Fruit fly (Drosophila melanogaster) whole organism, embryonic: ENCODE results near the gene trr.

Source experiments
- Atf-2 ChIP-seq: fragments of 200-800 bp; sonication (Bioruptor generic); optimal IDR thresholded peaks from 2 replicates; lab custom pipeline; 2016; ENCODE audit warnings: missing biosample characterization, missing genetic modification characterization
- Blimp-1 ChIP-seq: fragments of 200-800 bp; sonication (Bioruptor generic); optimal IDR thresholded peaks from 3 replicates; lab custom pipeline; 2018; ENCODE audit warnings: missing biosample characterization, missing genetic modification characterization, mild to moderate bottlenecking, moderate library complexity, missing genetic modification reagents
- CG11398 ChIP-seq: fragments of 200-800 bp; sonication (Bioruptor generic); optimal IDR thresholded peaks from 2 replicates; lab custom pipeline; 2016; ENCODE audit warnings: missing biosample characterization, missing genetic modification characterization
- CG12104 ChIP-seq: fragments of 200-800 bp; sonication (Bioruptor generic); optimal IDR thresholded peaks from 3 replicates; lab custom pipeline; 2016; ENCODE audit warnings: missing biosample characterization, missing genetic modification characterization
- CG13775 ChIP-seq: fragments of 200-800 bp; sonication (Bioruptor generic); optimal IDR thresholded peaks from 3 replicates; lab custom pipeline; 2017; ENCODE audit warnings: missing biosample characterization, mild to moderate bottlenecking, missing genetic modification characterization
- CG14710 ChIP-seq: fragments of 200-800 bp; sonication (Bioruptor generic); optimal IDR thresholded peaks from 3 replicates; lab custom pipeline; 2019; ENCODE audit warnings: missing biosample characterization, mild to moderate bottlenecking, missing genetic modification characterization, moderate library complexity
- CG16815 ChIP-seq: fragments of 200-800 bp; sonication (Bioruptor generic); optimal IDR thresholded peaks from 3 replicates; lab custom pipeline; 2017; ENCODE audit warnings: missing biosample characterization, mild to moderate bottlenecking, missing genetic modification characterization
- CG18476 ChIP-seq: fragments of 200-800 bp; sonication (Bioruptor generic); optimal IDR thresholded peaks from 2 replicates; lab custom pipeline; 2016; ENCODE audit warnings: missing biosample characterization, mild to moderate bottlenecking, missing genetic modification characterization
- CG2129 ChIP-seq: fragments of 200-800 bp; sonication (Bioruptor generic); IDR thresholded peaks from 2 replicates; pipeline ENCODE4 v1.3.6; 2022; ENCODE audit warnings: missing biosample characterization, missing genetic modification characterization; ENCODE audit not compliant: partially characterized antibody
- CG2678 ChIP-seq: fragments of 200-800 bp; sonication (Bioruptor generic); optimal IDR thresholded peaks from 3 replicates; lab custom pipeline; 2019; ENCODE audit warnings: missing biosample characterization, mild to moderate bottlenecking, missing genetic modification characterization, moderate library complexity
- CG31388 ChIP-seq: fragments of 200-800 bp; sonication (Bioruptor generic); optimal IDR thresholded peaks from 2 replicates; lab custom pipeline; 2016; ENCODE audit warnings: missing biosample characterization, missing genetic modification characterization
- CG3847 ChIP-seq: fragments of 200-800 bp; sonication (Bioruptor generic); IDR thresholded peaks from 2 replicates; pipeline ENCODE4 v1.3.6; 2022; ENCODE audit warnings: missing biosample characterization, missing genetic modification characterization
- CG42726 ChIP-seq: fragments of 200-800 bp; sonication (Bioruptor generic); IDR thresholded peaks from 2 replicates; pipeline ENCODE4 v1.3.6; 2022; ENCODE audit warnings: missing biosample characterization, missing genetic modification characterization; ENCODE audit not compliant: partially characterized antibody
- CG4617 ChIP-seq: fragments of 200-800 bp; sonication (Bioruptor generic); optimal IDR thresholded peaks from 3 replicates; lab custom pipeline; 2016; ENCODE audit warnings: missing biosample characterization, missing genetic modification characterization, borderline replicate concordance
- CG4730 ChIP-seq: fragments of 200-800 bp; sonication (Bioruptor generic); IDR thresholded peaks from 2 replicates; pipeline ENCODE4 v1.3.6; 2022; ENCODE audit warnings: missing biosample characterization, missing genetic modification characterization
- CG4820 ChIP-seq: fragments of 200-800 bp; sonication (Bioruptor generic); optimal IDR thresholded peaks from 3 replicates; lab custom pipeline; 2016; ENCODE audit warnings: missing biosample characterization, missing genetic modification characterization
- CG6791 ChIP-seq: fragments of 200-800 bp; sonication (Bioruptor generic); IDR thresholded peaks from 3 replicates; pipeline ENCODE4 v1.3.6; 2022; ENCODE audit warnings: missing biosample characterization, missing genetic modification characterization; ENCODE audit not compliant: partially characterized antibody
- CG8290 ChIP-seq, 3 experiments: fragments of 200-800 bp; sonication (Bioruptor generic); optimal IDR thresholded peaks; 2 replicates each; lab custom pipeline; 2016 to 2019; ENCODE audit warnings: missing biosample characterization in 3 of 3, missing genetic modification characterization in 3 of 3, mild to moderate bottlenecking in 2 of 3, moderate library complexity in 1 of 3
- CoRest ChIP-seq: fragments of 200-800 bp; sonication (Bioruptor generic); optimal IDR thresholded peaks from 3 replicates; lab custom pipeline; 2018; ENCODE audit warnings: missing biosample characterization, mild to moderate bottlenecking, missing genetic modification characterization, moderate library complexity
- D ChIP-seq, 2 experiments: fragments of 200-800 bp in 1 of 2; fragments of >200 bp in 1 of 2; sonication (Bioruptor generic) in 1 of 2; optimal IDR thresholded peaks; 2 replicates in 1 of 2; 3 replicates in 1 of 2; lab custom pipeline; 2017; ENCODE audit warnings: mild to moderate bottlenecking in 1 of 2, missing biosample characterization in 1 of 2, missing genetic modification characterization in 1 of 2, missing genetic modification reagents in 1 of 2
- Doc2 ChIP-seq: fragments of 200-800 bp; sonication (Bioruptor generic); IDR thresholded peaks from 2 replicates; pipeline ENCODE4 v1.3.6; 2022; ENCODE audit warnings: missing biosample characterization, missing genetic modification characterization
- Dp ChIP-seq: fragments of 200-800 bp; sonication (Bioruptor generic); optimal IDR thresholded peaks from 2 replicates; lab custom pipeline; 2018; ENCODE audit warnings: missing biosample characterization, mild to moderate bottlenecking, missing genetic modification characterization, moderate library complexity
- Elba2 ChIP-seq: fragments of 200-800 bp; sonication (Bioruptor generic); optimal IDR thresholded peaks from 3 replicates; lab custom pipeline; 2016; ENCODE audit warnings: missing biosample characterization, missing genetic modification characterization
- Ets65A ChIP-seq: fragments of 200-800 bp; sonication (Bioruptor generic); peaks from one replicate; lab custom pipeline; 2016; ENCODE audit warnings: missing biosample characterization, missing genetic modification characterization
- Gsc ChIP-seq: fragments of 200-800 bp; sonication (Bioruptor generic); IDR thresholded peaks from 2 replicates; pipeline ENCODE4 v1.3.6; 2022; ENCODE audit warnings: missing biosample characterization, missing genetic modification characterization
- H2.0 ChIP-seq: fragments of 200-800 bp; sonication (Bioruptor generic); IDR thresholded peaks from 2 replicates; pipeline ENCODE4 v1.3.6; 2022; ENCODE audit warnings: missing biosample characterization, missing genetic modification characterization
- HmgZ ChIP-seq: fragments of 200-800 bp; sonication (Bioruptor generic); optimal IDR thresholded peaks from 2 replicates; lab custom pipeline; 2018; ENCODE audit warnings: missing biosample characterization, mild to moderate bottlenecking, missing genetic modification characterization
- Six4 ChIP-seq: fragments of 200-800 bp; sonication (Bioruptor generic); optimal IDR thresholded peaks from 2 replicates; lab custom pipeline; 2016; ENCODE audit warnings: missing biosample characterization, missing genetic modification characterization
- Ssrp ChIP-seq: fragments of 200-800 bp; sonication (Bioruptor generic); optimal IDR thresholded peaks from 2 replicates; lab custom pipeline; 2018; ENCODE audit warnings: missing biosample characterization, mild to moderate bottlenecking, missing genetic modification characterization, moderate library complexity
- Tbp ChIP-seq: fragments of >200 bp; optimal IDR thresholded peaks from 2 replicates; lab custom pipeline; 2018; ENCODE audit warnings: missing biosample characterization, missing genetic modification characterization
- Vsx1 ChIP-seq: fragments of 200-800 bp; sonication (Bioruptor generic); optimal IDR thresholded peaks from 2 replicates; lab custom pipeline; 2017; ENCODE audit warnings: missing biosample characterization, mild to moderate bottlenecking, missing genetic modification characterization, missing genetic modification reagents
- ac ChIP-seq: fragments of 200-800 bp; sonication (Bioruptor generic); optimal IDR thresholded peaks from 3 replicates; lab custom pipeline; 2017; ENCODE audit warnings: missing biosample characterization, mild to moderate bottlenecking, missing genetic modification characterization
- aop ChIP-seq: fragments of 200-800 bp; sonication (Bioruptor generic); IDR thresholded peaks from 2 replicates; pipeline ENCODE4 v1.3.6; 2022; ENCODE audit warnings: missing biosample characterization, missing genetic modification characterization
- ash1 ChIP-seq: fragments of 200-800 bp; sonication (Bioruptor generic); optimal IDR thresholded peaks from 2 replicates; lab custom pipeline; 2018; ENCODE audit warnings: missing biosample characterization, mild to moderate bottlenecking, missing genetic modification characterization
- az2 ChIP-seq: fragments of 200-800 bp; sonication (Bioruptor generic); optimal IDR thresholded peaks from 3 replicates; lab custom pipeline; 2016; ENCODE audit warnings: missing biosample characterization, missing genetic modification characterization
- bigmax ChIP-seq: fragments of 200-800 bp; sonication (Bioruptor generic); optimal IDR thresholded peaks from 2 replicates; lab custom pipeline; 2018; ENCODE audit warnings: missing biosample characterization, mild to moderate bottlenecking, missing genetic modification characterization
- cwo ChIP-seq: fragments of 200-800 bp; sonication (Bioruptor generic); optimal IDR thresholded peaks from 3 replicates; lab custom pipeline; 2017; ENCODE audit warnings: missing biosample characterization, missing genetic modification characterization, mild to moderate bottlenecking, moderate library complexity, missing genetic modification reagents
- dimm ChIP-seq: fragments of 200-800 bp; sonication (Bioruptor generic); IDR thresholded peaks from 2 replicates; pipeline ENCODE4 v1.3.6; 2022; ENCODE audit warnings: missing biosample characterization, missing genetic modification characterization
- emc ChIP-seq: fragments of 200-800 bp; sonication (Bioruptor generic); optimal IDR thresholded peaks from 2 replicates; lab custom pipeline; 2016; ENCODE audit warnings: missing biosample characterization, missing genetic modification characterization
- lbe ChIP-seq: fragments of 200-800 bp; sonication (Bioruptor generic); optimal IDR thresholded peaks from 2 replicates; lab custom pipeline; 2016; ENCODE audit warnings: missing biosample characterization, mild to moderate bottlenecking, missing genetic modification characterization
- nau ChIP-seq: fragments of 200-800 bp; sonication (Bioruptor generic); optimal IDR thresholded peaks from 3 replicates; lab custom pipeline; 2017; ENCODE audit warnings: missing biosample characterization, mild to moderate bottlenecking, missing genetic modification characterization, missing genetic modification reagents
- otp ChIP-seq: fragments of 200-800 bp; sonication (Bioruptor generic); IDR thresholded peaks from 3 replicates; pipeline ENCODE4, ENCODE4 v1.3.6; 2022; ENCODE audit warnings: missing biosample characterization, missing genetic modification characterization
- peb ChIP-seq: fragments of 200-800 bp; sonication (Bioruptor generic); IDR thresholded peaks from 2 replicates; pipeline ENCODE4 v1.3.6; 2022; ENCODE audit warnings: missing biosample characterization, missing genetic modification characterization
- phol ChIP-seq: fragments of 200-800 bp; sonication (Bioruptor generic); optimal IDR thresholded peaks from 3 replicates; lab custom pipeline; 2018; ENCODE audit warnings: missing biosample characterization, mild to moderate bottlenecking, missing genetic modification characterization, moderate library complexity
- sisA ChIP-seq: fragments of 200-800 bp; sonication (Bioruptor generic); IDR thresholded peaks from 2 replicates; pipeline ENCODE4 v1.3.6; 2022; ENCODE audit warnings: missing biosample characterization, missing genetic modification characterization
- sob ChIP-seq: fragments of 200-800 bp; sonication (Bioruptor generic); IDR thresholded peaks from 2 replicates; pipeline ENCODE4 v1.3.6; 2022; ENCODE audit warnings: missing biosample characterization, missing genetic modification characterization
- tio ChIP-seq: fragments of 200-800 bp; sonication (Bioruptor generic); optimal IDR thresholded peaks from 2 replicates; lab custom pipeline; 2017; ENCODE audit warnings: missing biosample characterization, missing genetic modification characterization, inconsistent platforms
- z ChIP-seq: fragments of 200-800 bp; sonication (Bioruptor generic); IDR thresholded peaks from 3 replicates; pipeline ENCODE4 v1.3.6; 2022; ENCODE audit warnings: missing biosample characterization, missing genetic modification characterization
- zen2 ChIP-seq: fragments of 200-800 bp; sonication (Bioruptor generic); IDR thresholded peaks from 3 replicates; pipeline ENCODE4 v1.3.6; 2022; ENCODE audit warnings: missing biosample characterization, missing genetic modification characterization; ENCODE audit not compliant: partially characterized antibody

The trr gene

DNA sequence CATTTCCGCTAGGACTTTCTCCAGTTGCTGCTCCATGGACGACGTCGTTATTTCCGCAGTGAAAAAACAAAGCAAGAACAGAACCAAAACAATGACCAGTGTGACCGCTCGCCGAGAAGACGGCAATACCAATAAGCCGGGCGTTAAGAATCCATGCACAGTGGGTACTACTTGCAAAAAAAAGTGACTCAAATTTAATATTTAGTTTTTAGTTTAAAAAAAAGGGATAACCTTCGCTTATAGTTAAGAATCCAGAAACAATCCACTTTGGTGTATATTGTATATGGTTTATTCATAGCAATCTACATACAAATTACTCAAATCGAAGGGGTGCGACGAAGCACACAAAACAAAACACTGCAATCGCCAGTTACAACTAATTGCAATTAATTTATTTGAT lies 30.9 kb downstream of the trr start, which contains the start of gene Lamtor5 (continued):
- TF ChIP-seq Vsx1 (GFP tag; lab: Kevin White, UChicago) (no peak), CG4820 (peak; percentile 9), lbe (GFP tag; lab: Kevin White, UChicago) (no peak), ash1 (no peak), Gsc (GFP tag; lab: Robert Waterston, UW) (no peak), H2.0 (no peak), CG14710 (peak; percentile 12), CG16815 (GFP tag; lab: Kevin White, UChicago) (no peak), CG11398 (GFP tag; lab: Kevin White, UChicago) (no peak), CoRest (tag; lab: Kevin White, UChicago) (peak; percentile 31), CG4730 (GFP tag; lab: Robert Waterston, UW) (no peak), Six4 (GFP tag; lab: Kevin White, UChicago) (no peak), sob (GFP tag; lab: Robert Waterston, UW) (peak; percentile 61), nau (GFP tag; lab: Kevin White, UChicago) (no peak), bigmax (GFP tag; lab: Kevin White, UChicago) (no peak), emc (GFP tag; lab: Kevin White, UChicago) (no peak), otp (no peak), Dp (GFP tag; lab: Kevin White, UChicago) (no peak), CG12104 (GFP tag; lab: Kevin White, UChicago) (no peak), CG13775 (GFP tag; lab: Kevin White, UChicago) (peak; percentile 45), CG4617 (GFP tag; lab: Kevin White, UChicago) (peak; percentile 21), CG18476 (GFP tag; lab: Kevin White, UChicago) (no peak), az2 (GFP tag; lab: Kevin White, UChicago) (peak; percentile 21), CG2678 (peak; percentile 54), zen2 (GFP tag; lab: Robert Waterston, UW) (no peak), Elba2 (GFP tag; lab: Kevin White, UChicago) (no peak), tio (no peak), Ets65A (no peak), dimm (no peak), CG31388 (GFP tag; lab: Kevin White, UChicago) (no peak), Atf-2 (GFP tag; lab: Kevin White, UChicago) (no peak), Doc2 (GFP tag; lab: Robert Waterston, UW) (no peak), Ssrp (tag; lab: Kevin White, UChicago) (peak; percentile 32), sisA (GFP tag; lab: Robert Waterston, UW) (peak; percentile 22; the same call in 1 of the 2 replicates), ac (GFP tag; lab: Kevin White, UChicago) (no peak), Tbp (GFP tag; lab: Kevin White, UChicago) (no peak), HmgZ (tag; lab: Kevin White, UChicago) (peak; percentile 6), CG6791 (GFP tag; lab: Robert Waterston, UW) (no peak), CG42726 (GFP tag; lab: Robert Waterston, UW) (no peak), CG3847 (GFP tag; lab: Robert Waterston, UW) (no peak), phol (tag; lab: Kevin White, UChicago) (peak; percentile 41)

DNA sequence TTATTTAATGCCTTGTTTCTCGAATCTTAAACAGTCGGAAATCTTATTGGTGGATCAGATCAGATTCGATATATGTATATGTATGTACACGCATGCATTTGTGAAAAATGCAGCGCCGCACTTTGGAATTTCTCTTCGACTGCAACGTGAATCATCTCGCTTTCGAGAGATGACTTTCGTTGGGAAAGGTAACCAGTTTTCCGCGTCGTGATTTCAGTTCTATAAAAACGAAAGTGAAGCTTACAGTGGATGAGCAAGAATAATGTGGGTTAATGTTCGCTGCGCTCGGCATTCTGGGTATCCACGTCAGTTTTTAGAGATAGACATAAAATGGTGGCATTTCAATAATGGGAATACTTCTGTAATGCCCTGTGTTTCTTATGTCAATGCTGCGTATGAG lies 33.1 kb downstream of the trr start:
- TF ChIP-seq aop (GFP tag; lab: Robert Waterston, UW) (no peak), cwo (GFP tag; lab: Kevin White, UChicago) (no peak), z (GFP tag; lab: Robert Waterston, UW) (no peak), D (optimal IDR thresholded peaks at IDR 0.05; lab: Kevin White, UChicago) (no peak), D (GFP tag; optimal IDR thresholded peaks at IDR 0.05; lab: Kevin White, UChicago) (no peak), peb (GFP tag; lab: Robert Waterston, UW) (no peak), CG8290 (GFP tag; optimal IDR thresholded peaks at IDR 0.05; lab: Kevin White, UChicago) (no peak), CG8290 (tag; optimal IDR thresholded peaks at IDR 0.05; lab: Kevin White, UChicago) (no peak), Blimp-1 (peak; percentile 99), CG2129 (GFP tag; lab: Robert Waterston, UW) (no peak)
